Worm (Caenorhabditis elegans) whole organism, young adult: Measurements from ENCODE around the gene Y71G10AR.4.
A peak's percentile ranks its signal among the peaks of the same experiment; 100 is the strongest.

ENCODE experiments used
- F22D6.2 ChIP-seq: sonication (generic microtip); optimal IDR thresholded peaks from 2 replicates; lab custom pipeline; 2016; ENCODE audit warnings: mild to moderate bottlenecking, missing genetic modification characterization, missing compliant biosample characterization
- ets-4 ChIP-seq: fragments of 200-800 bp; sonication (Bioruptor generic); optimal IDR thresholded peaks from 2 replicates; lab custom pipeline; 2018; ENCODE audit warnings: mild to moderate bottlenecking, missing genetic modification characterization, missing compliant biosample characterization
- unc-62 ChIP-seq: fragments of 150-350 bp; optimal IDR thresholded peaks from 2 replicates; lab custom pipeline; 2014; ENCODE audit warnings: missing biosample characterization, missing genetic modification reagents, missing genetic modification characterization

ce11 chrIV:2219334-2219755 is 20.5 kb downstream of the Y71G10AR.4 start:
- TF ChIP-seq F22D6.2 (tag; lab: Kevin White, UChicago) (peak; percentile 90), ets-4 (peak; percentile 78), unc-62 (GFP tag; lab: Kevin White, UChicago) (no peak)
